Worm (Caenorhabditis elegans): ENCODE data around the gene znf-782.

The znf-782 gene

ce11 chrIV:1009546-1009945 lies 57.8 kb downstream of the znf-782 start, which contains the start of gene Y55F3AM.9:
Y55F3AM.9 (minus strand) TSS chrIV:1009734.
- TF ChIP-seq ceh-30 (tag; optimal IDR thresholded peaks at IDR 0.05) = peak; percentile 46
- TF ChIP-seq ceh-48 (tag; optimal IDR thresholded peaks at IDR 0.05) = peak; percentile 46
- no peak for TF ChIP-seq ztf-16 (tag; optimal IDR thresholded peaks at IDR 0.05)
- TF ChIP-seq tbx-2 (tag; optimal IDR thresholded peaks at IDR 0.05) = peak; percentile 1
- TF ChIP-seq ceh-45 (GFP tag; IDR thresholded peaks at IDR 0.05) = no peak
- peak; percentile 92 for TF ChIP-seq hlh-30 (tag; optimal IDR thresholded peaks at IDR 0.05; ENCODE audit: insufficient read depth)
- TF ChIP-seq nfya-1 (tag; optimal IDR thresholded peaks at IDR 0.05) = peak; percentile 30
